Worm (Caenorhabditis elegans) whole organism, midembryonic: ENCODE data around the gene C05E4.12.

ENCODE experiments used
- T22C8.4 ChIP-seq: fragments of 200-800 bp; sonication (Bioruptor generic); IDR thresholded peaks from 2 replicates; pipeline ENCODE4 v1.3.6; 2022; ENCODE audit warnings: missing genetic modification characterization, missing compliant biosample characterization
- cog-1 ChIP-seq: sonication (generic microtip); optimal IDR thresholded peaks from 2 replicates; lab custom pipeline; 2016; ENCODE audit warnings: missing genetic modification characterization, missing compliant biosample characterization
- flt-1 ChIP-seq: fragments of 200-800 bp; sonication (Bioruptor generic); IDR thresholded peaks from 2 replicates; pipeline ENCODE4 v1.3.6; 2022; ENCODE audit warnings: missing genetic modification characterization, missing compliant biosample characterization
- klf-2 ChIP-seq: fragments of 200-800 bp; sonication (Bioruptor generic); conservative IDR thresholded peaks from 2 replicates; pipeline ENCODE4 v1.3.6; 2022; ENCODE audit warnings: missing genetic modification reagents, missing genetic modification characterization, missing compliant biosample characterization
- med-1 ChIP-seq: sonication (generic microtip); optimal IDR thresholded peaks from 2 replicates; lab custom pipeline; 2017; ENCODE audit warnings: missing genetic modification characterization, mild to moderate bottlenecking, missing compliant biosample characterization, antibody characterized with exemption, missing genetic modification reagents; ENCODE audit not compliant: insufficient read depth
- ref-1 ChIP-seq: fragments of 200-800 bp; sonication (Bioruptor generic); conservative IDR thresholded peaks from 2 replicates; pipeline ENCODE4 v1.3.6; 2022; ENCODE audit warnings: missing genetic modification reagents, missing genetic modification characterization, missing compliant biosample characterization
- tab-1 ChIP-seq: fragments of 200-800 bp; sonication (Bioruptor generic); IDR thresholded peaks from 2 replicates; pipeline ENCODE4 v1.3.6; 2022; ENCODE audit warnings: missing genetic modification characterization, missing compliant biosample characterization
- ztf-23 ChIP-seq: fragments of 200-800 bp; sonication (Bioruptor generic); IDR thresholded peaks from 2 replicates; pipeline ENCODE4 v1.3.6; 2022; ENCODE audit warnings: missing genetic modification reagents, missing genetic modification characterization, missing compliant biosample characterization
- ztf-29 ChIP-seq: fragments of 200-800 bp; sonication (Bioruptor generic); IDR thresholded peaks from 2 replicates; pipeline ENCODE4 v1.3.6; 2022; ENCODE audit warnings: missing genetic modification reagents, missing genetic modification characterization, missing compliant biosample characterization

DNA sequence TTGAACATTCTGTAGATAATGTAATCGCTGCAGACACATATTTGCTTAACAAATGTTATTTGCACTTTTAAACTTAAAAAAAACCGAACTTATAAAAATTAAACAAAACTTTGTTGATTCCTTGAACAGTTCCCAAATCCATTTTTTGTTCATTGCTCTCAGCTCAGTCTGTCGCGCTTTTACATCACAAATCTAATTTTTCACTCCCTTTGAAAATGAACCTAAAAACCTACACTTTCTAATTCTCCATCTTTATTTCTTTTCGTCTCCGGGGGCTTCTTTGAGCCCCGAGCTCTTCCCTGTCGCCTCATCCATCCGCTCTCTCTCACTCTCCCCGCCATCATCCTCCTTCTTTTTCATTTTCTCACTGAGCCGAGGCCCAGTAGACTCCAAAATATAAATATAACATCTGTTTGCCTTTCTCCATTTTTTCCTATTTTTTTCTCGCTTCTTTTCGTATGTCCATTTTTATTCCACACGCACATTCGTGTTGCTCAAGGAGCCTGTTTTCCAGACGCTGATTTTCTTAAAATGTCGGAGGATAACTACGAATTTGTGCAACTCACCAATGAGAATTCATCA lies 48.6 kb upstream of the C05E4.12 start, which contains the start of gene R13D11.4:
- TF ChIP-seq flt-1 (GFP tag; lab: Robert Waterston, UW) = no peak
- TF ChIP-seq ztf-29 (GFP tag; lab: Robert Waterston, UW) = no peak
- no peak for TF ChIP-seq cog-1 (tag; lab: Kevin White, UChicago)
- TF ChIP-seq med-1 (GFP tag; lab: Kevin White, UChicago) = no peak
- no peak for TF ChIP-seq ref-1 (GFP tag; lab: Robert Waterston, UW)
- TF ChIP-seq klf-2 (GFP tag; lab: Robert Waterston, UW) = no peak
- no peak for TF ChIP-seq T22C8.4 (GFP tag; lab: Robert Waterston, UW)
- TF ChIP-seq tab-1 = no peak
- no peak for TF ChIP-seq ztf-23 (GFP tag; lab: Robert Waterston, UW)
